Fruit fly (Drosophila melanogaster) whole organism, prepupa: Measurements from ENCODE around the gene Proc.

ENCODE experiments used
- Blimp-1 ChIP-seq: fragments of 200-800 bp; sonication (Bioruptor generic); optimal IDR thresholded peaks from 3 replicates; lab custom pipeline; 2017; ENCODE audit warnings: missing biosample characterization, missing genetic modification characterization, mild to moderate bottlenecking, moderate library complexity, missing genetic modification reagents
- CG10631 ChIP-seq: fragments of 200-800 bp; sonication (Bioruptor generic); optimal IDR thresholded peaks from 2 replicates; lab custom pipeline; 2016; ENCODE audit warnings: missing biosample characterization, missing genetic modification characterization
- CG10669 ChIP-seq: fragments of 200-800 bp; sonication (Bioruptor generic); optimal IDR thresholded peaks from 3 replicates; lab custom pipeline; 2018; ENCODE audit warnings: missing biosample characterization, mild to moderate bottlenecking, missing genetic modification characterization, moderate library complexity
- CG11294 ChIP-seq: fragments of 200-800 bp; sonication (Bioruptor generic); IDR thresholded peaks from 2 replicates; pipeline ENCODE4 v1.3.6; 2022; ENCODE audit warnings: missing biosample characterization, missing genetic modification characterization
- CG11762 ChIP-seq: fragments of 200-800 bp; sonication (Bioruptor generic); optimal IDR thresholded peaks from 3 replicates; lab custom pipeline; 2016; ENCODE audit warnings: missing biosample characterization, missing genetic modification characterization; ENCODE audit not compliant: insufficient read depth
- CG15336 ChIP-seq: fragments of 200-800 bp; sonication (Bioruptor generic); IDR thresholded peaks from 2 replicates; pipeline ENCODE4 v1.3.6; 2022; ENCODE audit warnings: missing biosample characterization, missing genetic modification characterization
- CG1621 ChIP-seq: fragments of 200-800 bp; sonication (Bioruptor generic); optimal IDR thresholded peaks from 3 replicates; lab custom pipeline; 2018; ENCODE audit warnings: missing biosample characterization, mild to moderate bottlenecking, missing genetic modification characterization
- CG16779 ChIP-seq: fragments of 200-800 bp; sonication (Bioruptor generic); optimal IDR thresholded peaks from 3 replicates; lab custom pipeline; 2017; ENCODE audit warnings: missing biosample characterization, mild to moderate bottlenecking, missing genetic modification characterization
- CG3032 ChIP-seq: fragments of 200-800 bp; optimal IDR thresholded peaks from 2 replicates; lab custom pipeline; 2019; ENCODE audit warnings: missing biosample characterization, mild to moderate bottlenecking, missing genetic modification characterization, moderate library complexity
- CG31627 ChIP-seq: fragments of 200-800 bp; sonication (Bioruptor generic); optimal IDR thresholded peaks from 3 replicates; lab custom pipeline; 2016; ENCODE audit warnings: missing biosample characterization, missing genetic modification characterization
- CG32006 ChIP-seq: fragments of 200-800 bp; sonication (Bioruptor generic); optimal IDR thresholded peaks from 3 replicates; lab custom pipeline; 2017; ENCODE audit warnings: missing biosample characterization, mild to moderate bottlenecking, missing genetic modification characterization
- CG34406 ChIP-seq: fragments of 200-800 bp; sonication (Bioruptor generic); optimal IDR thresholded peaks from 3 replicates; lab custom pipeline; 2016; ENCODE audit warnings: missing biosample characterization, missing genetic modification characterization
- CG3919 ChIP-seq: fragments of 200-800 bp; sonication (Bioruptor generic); optimal IDR thresholded peaks from 3 replicates; lab custom pipeline; 2016; ENCODE audit warnings: missing biosample characterization, missing genetic modification characterization
- CG6163 ChIP-seq: fragments of 200-800 bp; sonication (Bioruptor generic); IDR thresholded peaks from 3 replicates; pipeline ENCODE4 v1.3.6; 2022; ENCODE audit warnings: missing biosample characterization, missing genetic modification characterization
- CG6276 ChIP-seq: fragments of 200-800 bp; sonication (Bioruptor generic); optimal IDR thresholded peaks from 2 replicates; lab custom pipeline; 2017; ENCODE audit warnings: missing biosample characterization, mild to moderate bottlenecking, missing genetic modification characterization
- CG6792 ChIP-seq: fragments of 200-800 bp; sonication (Bioruptor generic); optimal IDR thresholded peaks from 3 replicates; lab custom pipeline; 2016; ENCODE audit warnings: missing biosample characterization, missing genetic modification characterization
- CG6808 ChIP-seq: fragments of 200-800 bp; sonication (Bioruptor generic); optimal IDR thresholded peaks from 3 replicates; lab custom pipeline; 2017; ENCODE audit warnings: missing biosample characterization, missing genetic modification characterization, mild to moderate bottlenecking, moderate library complexity, missing genetic modification reagents
- CG6854 ChIP-seq: fragments of 200-800 bp; sonication (Bioruptor generic); optimal IDR thresholded peaks from 2 replicates; lab custom pipeline; 2017; ENCODE audit warnings: missing biosample characterization, mild to moderate bottlenecking, missing genetic modification characterization
- CG7368 ChIP-seq: fragments of 200-800 bp; sonication (Bioruptor generic); optimal IDR thresholded peaks from 3 replicates; lab custom pipeline; 2016; ENCODE audit warnings: missing biosample characterization, missing genetic modification characterization
- CG8119 ChIP-seq: fragments of 200-800 bp; sonication (Bioruptor generic); IDR thresholded peaks from 3 replicates; pipeline ENCODE4 v1.3.6; 2022; ENCODE audit warnings: missing biosample characterization, missing genetic modification characterization
- CG8319 ChIP-seq: fragments of 200-800 bp; sonication (Bioruptor generic); optimal IDR thresholded peaks from 3 replicates; lab custom pipeline; 2016; ENCODE audit warnings: missing biosample characterization, missing genetic modification characterization
- CG8632 ChIP-seq: fragments of 200-800 bp; sonication (Bioruptor generic); optimal IDR thresholded peaks from 3 replicates; lab custom pipeline; 2016; ENCODE audit warnings: missing biosample characterization, missing genetic modification characterization
- CG9139 ChIP-seq: fragments of 200-800 bp; sonication (Bioruptor generic); optimal IDR thresholded peaks from 3 replicates; lab custom pipeline; 2017; ENCODE audit warnings: missing biosample characterization, mild to moderate bottlenecking, missing genetic modification characterization
- Eip75B ChIP-seq: fragments of 200-800 bp; sonication (Bioruptor generic); optimal IDR thresholded peaks from 3 replicates; lab custom pipeline; 2016; ENCODE audit warnings: missing biosample characterization, missing genetic modification characterization
- Eip78C ChIP-seq: fragments of 200-800 bp; sonication (Bioruptor generic); peaks from one replicate; lab custom pipeline; 2016; ENCODE audit warnings: missing biosample characterization, missing genetic modification characterization
- Eip93F ChIP-seq: fragments of 200-800 bp; sonication (Bioruptor generic); optimal IDR thresholded peaks from 2 replicates; lab custom pipeline; 2016; ENCODE audit warnings: missing biosample characterization, mild to moderate bottlenecking, missing genetic modification characterization
- Ets96B ChIP-seq: fragments of 200-800 bp; optimal IDR thresholded peaks from 2 replicates; lab custom pipeline; 2019; ENCODE audit warnings: missing biosample characterization, mild to moderate bottlenecking, missing genetic modification characterization, moderate library complexity
- Gug ChIP-seq: fragments of 200-800 bp; sonication (Bioruptor generic); IDR thresholded peaks from 2 replicates; pipeline ENCODE4 v1.3.6; 2022; ENCODE audit warnings: missing biosample characterization, missing genetic modification characterization
- Lpt ChIP-seq: fragments of 200-800 bp; sonication (Bioruptor generic); optimal IDR thresholded peaks from 3 replicates; lab custom pipeline; 2016; ENCODE audit warnings: missing biosample characterization, missing genetic modification characterization
- Met ChIP-seq: fragments of 200-800 bp; sonication (Bioruptor generic); optimal IDR thresholded peaks from 3 replicates; lab custom pipeline; 2016; ENCODE audit warnings: missing biosample characterization, missing genetic modification characterization
- OdsH ChIP-seq: fragments of 200-800 bp; sonication (Bioruptor generic); optimal IDR thresholded peaks from 3 replicates; lab custom pipeline; 2016; ENCODE audit warnings: missing biosample characterization, missing genetic modification characterization
- Smox ChIP-seq: fragments of 200-800 bp; sonication (Bioruptor generic); optimal IDR thresholded peaks from 3 replicates; lab custom pipeline; 2016; ENCODE audit warnings: missing biosample characterization, missing genetic modification characterization
- Sox102F ChIP-seq: fragments of 200-800 bp; sonication (Bioruptor generic); optimal IDR thresholded peaks from 2 replicates; lab custom pipeline; 2016; ENCODE audit warnings: missing biosample characterization, mild to moderate bottlenecking, missing genetic modification characterization
- achi ChIP-seq: fragments of 200-800 bp; sonication (Bioruptor generic); optimal IDR thresholded peaks from 3 replicates; lab custom pipeline; 2016; ENCODE audit warnings: missing biosample characterization, missing genetic modification characterization
- cyc ChIP-seq: fragments of 200-800 bp; sonication (Bioruptor generic); optimal IDR thresholded peaks from 3 replicates; lab custom pipeline; 2016; ENCODE audit warnings: missing biosample characterization, missing genetic modification characterization
- dac ChIP-seq: fragments of 200-800 bp; sonication (Bioruptor generic); optimal IDR thresholded peaks from 2 replicates; lab custom pipeline; 2017; ENCODE audit warnings: missing biosample characterization, mild to moderate bottlenecking, missing genetic modification characterization
- dsx ChIP-seq: fragments of 200-800 bp; optimal IDR thresholded peaks from 3 replicates; lab custom pipeline; 2019; ENCODE audit warnings: missing biosample characterization, mild to moderate bottlenecking, missing genetic modification characterization, moderate library complexity; ENCODE audit not compliant: poor library complexity, severe bottlenecking
- eg ChIP-seq: fragments of 200-800 bp; sonication (Bioruptor generic); IDR thresholded peaks from 3 replicates; pipeline ENCODE4 v1.3.6; 2022; ENCODE audit warnings: missing biosample characterization, missing genetic modification characterization
- fd59A ChIP-seq: fragments of 200-800 bp; sonication (Bioruptor generic); optimal IDR thresholded peaks from 2 replicates; lab custom pipeline; 2017; ENCODE audit warnings: missing biosample characterization, mild to moderate bottlenecking, missing genetic modification characterization, missing genetic modification reagents
- lz ChIP-seq: fragments of 200-800 bp; sonication (Bioruptor generic); optimal IDR thresholded peaks from 3 replicates; lab custom pipeline; 2016; ENCODE audit warnings: missing biosample characterization, missing genetic modification characterization
- net ChIP-seq: fragments of 200-800 bp; sonication (Bioruptor generic); optimal IDR thresholded peaks from 3 replicates; lab custom pipeline; 2016; ENCODE audit warnings: missing biosample characterization, missing genetic modification characterization
- pdm3 ChIP-seq: fragments of 200-800 bp; sonication (Bioruptor generic); optimal IDR thresholded peaks from 3 replicates; lab custom pipeline; 2016; ENCODE audit warnings: missing biosample characterization, missing genetic modification characterization
- salr ChIP-seq, 2 experiments: fragments of 200-800 bp; sonication (Bioruptor generic); optimal IDR thresholded peaks; 3 replicates each; lab custom pipeline; 2016 to 2018; ENCODE audit warnings: missing biosample characterization in 2 of 2, missing genetic modification characterization in 2 of 2, mild to moderate bottlenecking in 1 of 2
- spab ChIP-seq: fragments of 200-800 bp; sonication (Bioruptor generic); optimal IDR thresholded peaks from 2 replicates; lab custom pipeline; 2017; ENCODE audit warnings: missing biosample characterization, mild to moderate bottlenecking, missing genetic modification characterization, missing genetic modification reagents
- ss ChIP-seq, 2 experiments: fragments of 200-800 bp; sonication (Bioruptor generic); optimal IDR thresholded peaks; 2 replicates in 1 of 2; 3 replicates in 1 of 2; lab custom pipeline; 2017 to 2018; ENCODE audit warnings: mild to moderate bottlenecking in 2 of 2, missing biosample characterization in 2 of 2, missing genetic modification characterization in 2 of 2, moderate library complexity in 1 of 2
- vri ChIP-seq: fragments of 200-800 bp; sonication (Bioruptor generic); optimal IDR thresholded peaks from 3 replicates; lab custom pipeline; 2016; ENCODE audit warnings: missing biosample characterization, mild to moderate bottlenecking, missing genetic modification characterization

Gene Proc

DNA sequence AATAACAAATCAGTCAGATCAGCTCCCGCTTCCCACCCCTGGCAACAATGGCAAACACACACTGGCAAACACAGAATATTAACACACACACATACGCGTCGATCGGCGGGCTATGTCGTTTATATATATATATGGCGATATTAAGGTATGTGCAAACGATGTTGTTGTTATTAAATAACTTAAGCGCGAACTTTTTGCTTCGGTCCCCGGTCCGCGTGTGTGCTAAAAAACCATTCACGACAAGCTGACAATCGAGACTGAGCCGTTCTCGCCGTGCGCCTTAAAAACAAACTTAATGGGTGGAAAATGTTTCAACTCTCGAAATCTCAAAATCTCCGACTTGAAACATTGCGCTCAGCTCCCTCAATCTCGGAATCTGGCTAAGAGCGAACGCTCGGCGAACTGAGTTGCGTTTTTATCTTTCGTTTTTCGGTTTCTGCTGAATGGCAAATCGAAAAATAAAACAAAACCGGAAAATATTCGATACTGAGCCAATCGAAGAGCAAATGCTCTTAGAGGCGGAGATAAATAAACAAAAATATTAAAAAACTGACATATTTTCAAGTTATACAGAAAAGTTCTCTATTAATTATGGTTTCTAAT, 8.2 kb upstream of the Proc start, which contains the start of gene spz3:
TSS of gene spz3 (minus strand) at position 261 of the 603 bp plus-strand sequence.
- TF ChIP-seq CG10669 (peak; percentile 71), CG15336 (peak; percentile 80), CG32006 (no peak), Sox102F (GFP tag; lab: Kevin White, UChicago) (peak; percentile 37), CG1621 (tag; lab: Kevin White, UChicago) (peak; percentile 78), Met (GFP tag; lab: Kevin White, UChicago) (peak; percentile 18), CG7368 (GFP tag; lab: Kevin White, UChicago) (no peak), CG6163 (peak; percentile 92), fd59A (peak; percentile 22), eg (GFP tag; lab: Robert Waterston, UW) (peak; percentile 90), CG10631 (no peak), CG6276 (peak; percentile 82), achi (GFP tag; lab: Kevin White, UChicago) (peak; percentile 13), CG6808 (GFP tag; lab: Kevin White, UChicago) (peak; percentile 83), CG11294 (GFP tag; lab: Robert Waterston, UW) (no peak), CG34406 (GFP tag; lab: Kevin White, UChicago) (peak; percentile 61), CG31627 (GFP tag; lab: Kevin White, UChicago) (no peak), CG6792 (peak; percentile 6), CG6854 (GFP tag; lab: Kevin White, UChicago) (peak; percentile 74), ss (GFP tag; optimal IDR thresholded peaks at IDR 0.05; lab: Kevin White, UChicago) (peak; percentile 80 to 88), CG3919 (GFP tag; lab: Kevin White, UChicago) (peak; percentile 42), net (GFP tag; lab: Kevin White, UChicago) (peak; percentile 79), CG8319 (GFP tag; lab: Kevin White, UChicago) (no peak), cyc (GFP tag; lab: Kevin White, UChicago) (no peak), CG16779 (tag; lab: Kevin White, UChicago) (peak; percentile 87), CG8119 (GFP tag; lab: Robert Waterston, UW) (peak; percentile 84), Gug (GFP tag; lab: Robert Waterston, UW) (peak; percentile 27; the same call in 1 of the 2 replicates), salr (GFP tag; optimal IDR thresholded peaks at IDR 0.05; lab: Kevin White, UChicago) (peak; percentile 9 to 33), spab (GFP tag; lab: Kevin White, UChicago) (peak; percentile 63), Eip78C (GFP tag; lab: Kevin White, UChicago) (peak; percentile 70), Ets96B (tag; lab: Kevin White, UChicago) (peak; percentile 68), CG3032 (tag; lab: Kevin White, UChicago) (peak; percentile 53), OdsH (GFP tag; lab: Kevin White, UChicago) (peak; percentile 1), pdm3 (GFP tag; lab: Kevin White, UChicago) (peak; percentile 53), Eip75B (GFP tag; lab: Kevin White, UChicago) (peak; percentile 43), vri (peak; percentile 63), dsx (GFP tag; lab: Kevin White, UChicago) (peak; percentile 71), CG11762 (no peak), Lpt (GFP tag; lab: Kevin White, UChicago) (peak; percentile 23), dac (GFP tag; lab: Kevin White, UChicago) (no peak), Smox (no peak), Eip93F (GFP tag; lab: Kevin White, UChicago) (peak; percentile 61), CG8632 (GFP tag; lab: Kevin White, UChicago) (peak; percentile 55), lz (GFP tag; lab: Kevin White, UChicago) (peak; percentile 9), Blimp-1 (GFP tag; lab: Kevin White, UChicago) (peak; percentile 41), CG9139 (GFP tag; lab: Kevin White, UChicago) (peak; percentile 82)
